Worm (Caenorhabditis elegans) whole organism, L3 larva: ENCODE results near the gene rab-6.2.

Experiments
- eor-1 ChIP-seq, 2 experiments: fragments of 150-350 bp; optimal IDR thresholded peaks; 2 replicates each; lab custom pipeline; 2014 to 2018; ENCODE audit warnings: missing biosample characterization in 2 of 2, missing genetic modification characterization in 2 of 2
- nhr-77 ChIP-seq: fragments of 150-350 bp; optimal IDR thresholded peaks from 2 replicates; lab custom pipeline; 2014; ENCODE audit warnings: missing biosample characterization, missing genetic modification characterization

- no peak for TF ChIP-seq eor-1 (tag; optimal IDR thresholded peaks at IDR 0.05; lab: Kevin White, UChicago)
- TF ChIP-seq nhr-77 (tag; lab: Kevin White, UChicago) = no peak
Observed at ce11 chrX:17247260-17247659, 25.0 kb downstream of the rab-6.2 start.
